Worm (Caenorhabditis elegans) whole organism, L1 larva: ENCODE results near the gene sftb-2.

Experiments
- Y116A8C.19 ChIP-seq: sonication (generic microtip); optimal IDR thresholded peaks from 2 replicates; lab custom pipeline; 2016; ENCODE audit warnings: missing compliant biosample characterization, missing genetic modification characterization, borderline replicate concordance
- aha-1 ChIP-seq: fragments of 150-350 bp; optimal IDR thresholded peaks from 2 replicates; lab custom pipeline; 2014; ENCODE audit warnings: missing biosample characterization, missing genetic modification characterization
- blmp-1 ChIP-seq: fragments of 150-350 bp; optimal IDR thresholded peaks from 2 replicates; lab custom pipeline; 2014; ENCODE audit warnings: missing biosample characterization, missing genetic modification characterization
- ceh-63 ChIP-seq: fragments of 200-800 bp; sonication (Bioruptor generic); optimal IDR thresholded peaks from 2 replicates; lab custom pipeline; 2018; ENCODE audit warnings: mild to moderate bottlenecking, missing genetic modification characterization, missing compliant biosample characterization
- efl-1 ChIP-seq, 4 experiments: fragments of 150-350 bp; optimal IDR thresholded peaks in 3 of 4; peaks in 1 of 4; 1 replicate in 1 of 4; 2 replicates in 3 of 4; lab custom pipeline; 2014; ENCODE audit warnings: missing biosample characterization in 2 of 4, missing genetic modification characterization in 2 of 4, missing genetic modification reagents in 2 of 4
- efl-3 ChIP-seq: fragments of 200-800 bp; sonication (Bioruptor generic); optimal IDR thresholded peaks from 2 replicates; lab custom pipeline; 2018; ENCODE audit warnings: mild to moderate bottlenecking, missing genetic modification characterization, missing compliant biosample characterization
- egl-13 ChIP-seq: sonication (generic microtip); optimal IDR thresholded peaks from 2 replicates; lab custom pipeline; 2016; ENCODE audit warnings: missing genotype, missing genetic modification reagents, missing genetic modification characterization, missing compliant biosample characterization
- egl-27 ChIP-seq, 2 experiments: fragments of 150-350 bp in 1 of 2; sonication (generic microtip); optimal IDR thresholded peaks; 3 replicates each; lab custom pipeline; 2017 to 2018; ENCODE audit warnings: missing biosample characterization in 2 of 2, missing genetic modification characterization in 2 of 2, missing genetic modification reagents in 2 of 2
- elt-2 ChIP-seq: sonication (generic microtip); optimal IDR thresholded peaks from 2 replicates; lab custom pipeline; 2016; ENCODE audit warnings: missing genetic modification characterization, mild to moderate bottlenecking, inconsistent platforms, missing compliant biosample characterization, missing genetic modification reagents
- fkh-4 ChIP-seq: sonication (generic microtip); optimal IDR thresholded peaks from 2 replicates; lab custom pipeline; 2016; ENCODE audit warnings: missing compliant biosample characterization, missing genetic modification characterization, borderline replicate concordance
- fkh-8 ChIP-seq: sonication (generic microtip); optimal IDR thresholded peaks from 2 replicates; lab custom pipeline; 2016; ENCODE audit warnings: mild to moderate bottlenecking, missing genetic modification characterization, missing compliant biosample characterization
- fos-1 ChIP-seq: fragments of 150-350 bp; optimal IDR thresholded peaks from 2 replicates; lab custom pipeline; 2014; ENCODE audit warnings: missing biosample characterization, missing genetic modification characterization
- hlh-4 ChIP-seq: sonication (generic microtip); optimal IDR thresholded peaks from 2 replicates; lab custom pipeline; 2016; ENCODE audit warnings: mild to moderate bottlenecking, missing genetic modification characterization, missing compliant biosample characterization
- hpl-2 ChIP-seq: fragments of 150-350 bp; optimal IDR thresholded peaks from 2 replicates; lab custom pipeline; 2014; ENCODE audit warnings: missing biosample characterization, missing genetic modification reagents, missing genetic modification characterization
- irx-1 ChIP-seq: sonication (generic microtip); optimal IDR thresholded peaks from 2 replicates; lab custom pipeline; 2016; ENCODE audit warnings: missing genetic modification characterization, missing compliant biosample characterization
- jun-1 ChIP-seq: fragments of 150-350 bp; optimal IDR thresholded peaks from 2 replicates; lab custom pipeline; 2014; ENCODE audit warnings: missing biosample characterization, missing genetic modification reagents, missing genetic modification characterization
- lin-13 ChIP-seq: fragments of 150-350 bp; optimal IDR thresholded peaks from 2 replicates; lab custom pipeline; 2014; ENCODE audit warnings: missing biosample characterization, missing genetic modification reagents, missing genetic modification characterization
- lin-14 ChIP-seq: fragments of 200-800 bp; sonication (Bioruptor generic); optimal IDR thresholded peaks from 2 replicates; lab custom pipeline; 2018; ENCODE audit warnings: mild to moderate bottlenecking, missing genetic modification characterization, moderate library complexity, missing compliant biosample characterization
- lin-35 ChIP-seq, 2 experiments: fragments of 150-350 bp; optimal IDR thresholded peaks; 2 replicates each; lab custom pipeline; 2014; ENCODE audit warnings: missing biosample characterization in 2 of 2, missing genetic modification characterization in 2 of 2, missing genetic modification reagents in 2 of 2
- lsy-2 ChIP-seq, 2 experiments: fragments of 150-350 bp; optimal IDR thresholded peaks; 2 replicates each; lab custom pipeline; 2014; ENCODE audit warnings: missing biosample characterization in 2 of 2, missing genetic modification characterization in 2 of 2
- nhr-71 ChIP-seq: sonication (generic microtip); optimal IDR thresholded peaks from 2 replicates; lab custom pipeline; 2016; ENCODE audit warnings: mild to moderate bottlenecking, missing genetic modification characterization, moderate library complexity, missing compliant biosample characterization
- nhr-76 ChIP-seq: sonication (generic microtip); optimal IDR thresholded peaks from 2 replicates; lab custom pipeline; 2017; ENCODE audit warnings: missing biosample characterization, missing genetic modification characterization
- pqm-1 ChIP-seq: sonication (generic microtip); optimal IDR thresholded peaks from 3 replicates; lab custom pipeline; 2017; ENCODE audit warnings: missing biosample characterization, missing genetic modification characterization
- rnt-1 ChIP-seq: sonication (generic microtip); optimal IDR thresholded peaks from 2 replicates; lab custom pipeline; 2016; ENCODE audit warnings: mild to moderate bottlenecking, missing genetic modification characterization, moderate library complexity, missing compliant biosample characterization
- skn-1 ChIP-seq: fragments of 150-350 bp; optimal IDR thresholded peaks from 2 replicates; lab custom pipeline; 2014; ENCODE audit warnings: missing biosample characterization, missing genetic modification characterization
- snu-23 ChIP-seq: sonication (generic microtip); optimal IDR thresholded peaks from 2 replicates; lab custom pipeline; 2016; ENCODE audit warnings: missing genetic modification characterization, missing compliant biosample characterization
- sox-4 ChIP-seq: sonication (generic microtip); optimal IDR thresholded peaks from 2 replicates; lab custom pipeline; 2016; ENCODE audit warnings: missing genetic modification characterization, missing compliant biosample characterization
- unc-30 ChIP-seq: sonication (generic microtip); optimal IDR thresholded peaks from 2 replicates; lab custom pipeline; 2017; ENCODE audit warnings: missing biosample characterization, missing genetic modification characterization
- xbp-1 ChIP-seq: sonication (generic microtip); optimal IDR thresholded peaks from 2 replicates; lab custom pipeline; 2016; ENCODE audit warnings: missing genetic modification characterization, missing compliant biosample characterization
- zip-4 ChIP-seq: fragments of 200-800 bp; sonication (Bioruptor generic); optimal IDR thresholded peaks from 2 replicates; lab custom pipeline; 2018; ENCODE audit warnings: mild to moderate bottlenecking, missing genetic modification characterization, moderate library complexity, missing compliant biosample characterization

Gene sftb-2

DNA sequence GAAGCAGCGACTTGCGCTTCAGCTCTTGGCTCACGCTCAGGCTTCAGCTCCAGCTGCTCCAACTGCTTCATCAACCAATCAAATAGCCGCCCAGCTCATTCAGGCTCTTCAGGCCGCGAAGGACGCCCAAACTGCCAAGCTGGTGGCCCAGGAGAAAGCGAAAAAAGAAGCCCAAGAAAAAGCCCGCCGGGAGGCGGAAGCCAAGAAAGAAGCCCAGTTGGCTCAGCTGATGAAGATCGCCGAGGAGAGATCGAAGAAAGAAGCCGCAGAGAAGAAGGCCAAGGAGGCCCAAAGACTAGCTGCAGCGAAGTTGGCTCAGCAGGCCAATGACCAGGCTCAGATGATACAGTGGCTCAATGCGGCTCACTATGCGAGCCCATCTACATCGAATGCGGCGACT, 11.8 kb upstream of the sftb-2 start:
- TF ChIP-seq egl-13 (tag; lab: Kevin White, UChicago) (no peak), egl-27 (tag; optimal IDR thresholded peaks at IDR 0.05; lab: Kevin White, UChicago) (no peak), lin-35 (GFP tag; optimal IDR thresholded peaks at IDR 0.05; lab: Kevin White, UChicago) (no peak), irx-1 (tag; lab: Kevin White, UChicago) (no peak), sox-4 (tag; lab: Kevin White, UChicago) (no peak), xbp-1 (tag; lab: Kevin White, UChicago) (no peak), unc-30 (tag; lab: Kevin White, UChicago) (no peak), pqm-1 (tag; lab: Kevin White, UChicago) (no peak), lin-13 (no peak), nhr-71 (tag; lab: Kevin White, UChicago) (no peak), Y116A8C.19 (tag; lab: Kevin White, UChicago) (no peak), fkh-4 (tag; lab: Kevin White, UChicago) (no peak), lsy-2 (tag; optimal IDR thresholded peaks at IDR 0.05; lab: Kevin White, UChicago) (no peak), hpl-2 (GFP tag; lab: Kevin White, UChicago) (no peak), zip-4 (GFP tag; lab: Kevin White, UChicago) (no peak), rnt-1 (no peak), efl-3 (no peak)

ce11 chrV:117312-117711, 10.7 kb upstream of the sftb-2 start:
- TF ChIP-seq ceh-63 (GFP tag; lab: Kevin White, UChicago) = no peak
- peak; percentile 38 for TF ChIP-seq rnt-1
- TF ChIP-seq efl-1 (optimal IDR thresholded peaks at IDR 0.05; lab: Kevin White, UChicago) = no peak
- TF ChIP-seq efl-1 (GFP tag; optimal IDR thresholded peaks at IDR 0.05 in 1 of 2; lab: Kevin White, UChicago) = no peak

DNA sequence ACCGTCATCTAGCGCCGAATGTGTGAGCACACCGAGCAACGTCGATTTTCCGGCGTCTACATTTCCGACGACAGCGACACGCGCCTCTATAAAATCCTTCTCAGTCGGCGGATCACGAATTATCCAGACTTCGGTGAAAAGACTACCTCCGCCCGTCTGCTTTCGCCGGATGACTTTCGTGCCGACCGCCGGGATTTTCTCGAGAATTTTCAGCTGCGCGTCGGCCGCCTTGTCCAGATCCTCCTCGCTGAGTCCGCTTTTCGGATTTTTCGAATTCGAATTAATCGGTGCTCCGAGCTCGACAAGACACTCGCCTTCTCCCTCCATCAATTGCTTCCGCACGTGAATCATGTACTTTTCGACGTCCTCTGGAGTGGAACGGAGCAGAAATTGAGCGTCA, 5.8 kb upstream of the sftb-2 start:
- TF ChIP-seq fkh-8 (tag; lab: Kevin White, UChicago) (no peak), aha-1 (tag; lab: Kevin White, UChicago) (no peak), Y116A8C.19 (tag; lab: Kevin White, UChicago) (no peak)

ce11 chrV:122750-123149, 5.3 kb upstream of the sftb-2 start, which contains the start of gene cgp-1:
TSS of gene cgp-1 (minus strand) at chrV:122789.
- no peak for TF ChIP-seq fos-1 (tag; lab: Kevin White, UChicago)
- TF ChIP-seq blmp-1 (tag; lab: Kevin White, UChicago) = peak; percentile 75
- TF ChIP-seq jun-1 (tag; lab: Kevin White, UChicago) = peak; percentile 4
- TF ChIP-seq snu-23 = peak; percentile 9
- peak in 1 of 2 experiments; percentile 5 for TF ChIP-seq lin-35 (GFP tag; optimal IDR thresholded peaks at IDR 0.05; lab: Kevin White, UChicago)
- TF ChIP-seq lin-14 = no peak

DNA sequence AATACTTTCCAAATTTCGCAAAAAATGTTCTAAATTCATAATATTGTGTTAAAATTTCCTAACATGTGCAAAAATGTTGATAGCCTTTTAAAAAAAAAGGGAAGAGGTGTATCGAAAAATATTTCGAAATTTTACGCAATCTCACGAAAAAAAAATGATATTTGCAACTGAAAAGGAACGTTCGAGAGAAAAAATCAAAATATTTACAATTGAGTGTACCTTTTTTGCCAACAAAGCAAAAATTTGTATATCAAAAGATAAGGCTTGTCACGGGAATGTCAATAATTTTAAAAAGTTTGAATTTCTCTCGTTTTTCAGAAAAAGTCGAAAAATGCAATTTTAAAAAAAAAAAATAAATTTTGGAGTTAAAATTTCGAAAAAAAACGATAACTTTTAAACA, 4.5 kb upstream of the sftb-2 start:
- TF ChIP-seq elt-2 (peak; percentile 13), skn-1 (peak; percentile 39), nhr-71 (tag; lab: Kevin White, UChicago) (peak; percentile 5), hlh-4 (tag; lab: Kevin White, UChicago) (no peak), lsy-2 (tag; optimal IDR thresholded peaks at IDR 0.05; lab: Kevin White, UChicago) (peak in 1 of 2 experiments; percentile 21), zip-4 (GFP tag; lab: Kevin White, UChicago) (peak; percentile 69)
- TF ChIP-seq, all 84 proteins: peak for 5

DNA sequence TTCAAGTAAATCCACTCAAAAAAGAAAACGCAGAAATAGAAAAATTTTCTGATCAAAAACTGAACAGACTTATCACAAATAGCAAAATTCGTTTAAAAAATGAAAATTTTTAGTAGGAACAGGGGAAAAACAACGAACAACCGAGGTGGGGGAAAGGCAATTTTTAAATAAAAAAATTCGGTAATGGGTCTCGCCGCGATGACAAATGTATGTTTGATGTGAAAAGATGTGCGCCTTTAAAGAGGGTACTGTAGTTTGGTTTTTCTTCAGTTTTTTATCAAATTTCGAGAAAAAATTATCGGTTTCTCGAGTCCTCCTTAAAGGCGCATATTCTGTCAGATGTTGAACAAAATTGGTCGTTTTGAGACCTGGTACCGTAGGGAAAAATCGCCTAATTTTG, 4.1 kb upstream of the sftb-2 start:
- TF ChIP-seq efl-1 (optimal IDR thresholded peaks at IDR 0.05; lab: Kevin White, UChicago) (no peak), efl-1 (GFP tag; optimal IDR thresholded peaks at IDR 0.05 in 1 of 2; lab: Kevin White, UChicago) (peak in 1 of 2 experiments; percentile 75), nhr-76 (tag; lab: Kevin White, UChicago) (no peak)
